Worm (Caenorhabditis elegans) whole organism, mixed stage, embryonic: ENCODE results near the gene F23H11.4.

Experiments used
- blmp-1 ChIP-seq: fragments of 150-350 bp; optimal IDR thresholded peaks from 2 replicates; lab custom pipeline; 2014; ENCODE audit warnings: missing biosample characterization, missing genetic modification characterization
- cnd-1 ChIP-seq: fragments of 200-800 bp; sonication (Bioruptor generic); optimal IDR thresholded peaks from 2 replicates; lab custom pipeline; 2018; ENCODE audit warnings: mild to moderate bottlenecking, missing genetic modification characterization, missing compliant biosample characterization
- nhr-28 ChIP-seq: fragments of 150-350 bp; optimal IDR thresholded peaks from 2 replicates; lab custom pipeline; 2014; ENCODE audit warnings: missing biosample characterization, missing genetic modification characterization
- pha-4 ChIP-seq: fragments of 150-350 bp; optimal IDR thresholded peaks from 2 replicates; lab custom pipeline; 2018; ENCODE audit warnings: missing biosample characterization, missing genetic modification reagents, missing genetic modification characterization

ce11 chrIII:880840-881239 is 26.5 kb downstream of the F23H11.4 start:
- TF ChIP-seq nhr-28 = no peak
- no peak for TF ChIP-seq blmp-1
- no peak for TF ChIP-seq pha-4 (tag; lab: Kevin White, UChicago)
- TF ChIP-seq cnd-1 (tag; lab: Kevin White, UChicago) = no peak
